Fruit fly (Drosophila melanogaster) whole organism, wandering third instar larva: Measurements from ENCODE around the gene net.
A peak's percentile ranks its signal among the peaks of the same experiment; 100 is the strongest.

Experiments used
- Abd-B ChIP-seq: fragments of >200 bp; optimal IDR thresholded peaks from 2 replicates; lab custom pipeline; 2017; ENCODE audit warnings: missing biosample characterization, missing genetic modification characterization
- CG32264 ChIP-seq: fragments of 200-800 bp; sonication (Bioruptor generic); optimal IDR thresholded peaks from 2 replicates; lab custom pipeline; 2016; ENCODE audit warnings: missing biosample characterization, missing genetic modification characterization
- CG9705 ChIP-seq: fragments of 200-800 bp; sonication (Bioruptor generic); optimal IDR thresholded peaks from 2 replicates; lab custom pipeline; 2018; ENCODE audit warnings: missing biosample characterization, mild to moderate bottlenecking, missing genetic modification characterization
- CrebA ChIP-seq: fragments of 200-800 bp; sonication (Bioruptor generic); optimal IDR thresholded peaks from 2 replicates; lab custom pipeline; 2016; ENCODE audit warnings: missing biosample characterization, mild to moderate bottlenecking, missing genetic modification characterization, borderline replicate concordance
- Dfd ChIP-seq: fragments of >200 bp; optimal IDR thresholded peaks from 2 replicates; lab custom pipeline; 2017; ENCODE audit warnings: missing biosample characterization, missing genetic modification characterization
- Dif ChIP-seq: fragments of 200-275, 200-300 bp; sonication (Bioruptor generic); optimal IDR thresholded peaks from 2 replicates; lab custom pipeline; 2018; ENCODE audit warnings: missing biosample characterization, missing genetic modification characterization; ENCODE audit not compliant: partially characterized antibody
- GATAd ChIP-seq: sonication (Bioruptor generic); optimal IDR thresholded peaks from 2 replicates; lab custom pipeline; 2016; ENCODE audit warnings: missing biosample characterization, missing genetic modification characterization
- HLH106 ChIP-seq: fragments of 200-800 bp; optimal IDR thresholded peaks from 3 replicates; lab custom pipeline; 2019; ENCODE audit warnings: missing biosample characterization, mild to moderate bottlenecking, missing genetic modification characterization, moderate library complexity
- Hnf4 ChIP-seq: fragments of 200-800 bp; sonication (Bioruptor generic); optimal IDR thresholded peaks from 2 replicates; lab custom pipeline; 2016; ENCODE audit warnings: missing biosample characterization, mild to moderate bottlenecking, missing genetic modification characterization
- Hr78 ChIP-seq: fragments of >200 bp; optimal IDR thresholded peaks from 2 replicates; lab custom pipeline; 2017; ENCODE audit warnings: missing biosample characterization, missing genetic modification characterization
- Hr83 ChIP-seq: fragments of 200-300 bp; sonication (Bioruptor generic); optimal IDR thresholded peaks from 2 replicates; lab custom pipeline; 2016; ENCODE audit warnings: missing biosample characterization, mild to moderate bottlenecking, missing genetic modification characterization, moderate library complexity; ENCODE audit not compliant: poor library complexity, severe bottlenecking
- Jra ChIP-seq: sonication (Bioruptor generic); optimal IDR thresholded peaks from 2 replicates; lab custom pipeline; 2016; ENCODE audit warnings: missing biosample characterization, missing genetic modification characterization
- Mio ChIP-seq: sonication (Bioruptor generic); optimal IDR thresholded peaks from 2 replicates; lab custom pipeline; 2016; ENCODE audit warnings: missing biosample characterization, missing genetic modification characterization
- Myc ChIP-seq: fragments of >200 bp; optimal IDR thresholded peaks from 2 replicates; lab custom pipeline; 2017
- N ChIP-seq: fragments of >200 bp; optimal IDR thresholded peaks from 2 replicates; lab custom pipeline; 2018; ENCODE audit warnings: missing biosample characterization, missing external identifiers, missing genetic modification characterization
- OdsH ChIP-seq: fragments of 200-800 bp; sonication (Bioruptor generic); optimal IDR thresholded peaks from 2 replicates; lab custom pipeline; 2016; ENCODE audit warnings: missing biosample characterization, mild to moderate bottlenecking, missing genetic modification characterization
- Rel ChIP-seq, 2 experiments: fragments of 200-800 bp; sonication (Bioruptor generic) in 1 of 2; optimal IDR thresholded peaks; 2 replicates in 1 of 2; 3 replicates in 1 of 2; lab custom pipeline; 2016 to 2019; ENCODE audit warnings: mild to moderate bottlenecking in 2 of 2, missing biosample characterization in 2 of 2, missing genetic modification characterization in 2 of 2, moderate library complexity in 1 of 2
- Sp1 ChIP-seq: fragments of 200-800 bp; sonication (Bioruptor generic); optimal IDR thresholded peaks from 3 replicates; lab custom pipeline; 2019; ENCODE audit warnings: missing biosample characterization, mild to moderate bottlenecking, missing genetic modification characterization, moderate library complexity
- Vsx2 ChIP-seq: fragments of 200-300, 225-300 bp; sonication (Bioruptor generic); optimal IDR thresholded peaks from 2 replicates; lab custom pipeline; 2018; ENCODE audit warnings: missing biosample characterization, missing genetic modification characterization; ENCODE audit not compliant: partially characterized antibody
- br ChIP-seq: fragments of 200-800 bp; sonication (Bioruptor generic); optimal IDR thresholded peaks from 2 replicates; lab custom pipeline; 2016; ENCODE audit warnings: missing biosample characterization, missing genetic modification characterization
- brk ChIP-seq: fragments of 200-800 bp; sonication (Bioruptor generic); optimal IDR thresholded peaks from 2 replicates; lab custom pipeline; 2016; ENCODE audit warnings: missing biosample characterization, mild to moderate bottlenecking, missing genetic modification characterization
- dl ChIP-seq, 2 experiments: fragments of 175-275, 200-275 bp in 1 of 2; fragments of 200-275 bp in 1 of 2; sonication (Bioruptor generic); optimal IDR thresholded peaks; lab custom pipeline; 2018; ENCODE audit warnings: mild to moderate bottlenecking in 2 of 2, missing biosample characterization in 2 of 2, missing genetic modification characterization in 2 of 2, moderate library complexity in 2 of 2; ENCODE audit not compliant: partially characterized antibody in 2 of 2, insufficient read depth in 1 of 2
- dmrt93B ChIP-seq: fragments of 200-800 bp; sonication (Bioruptor generic); optimal IDR thresholded peaks from 2 replicates; lab custom pipeline; 2018; ENCODE audit warnings: missing biosample characterization, mild to moderate bottlenecking, missing genetic modification characterization
- dsf ChIP-seq: sonication (Bioruptor generic); optimal IDR thresholded peaks from 2 replicates; lab custom pipeline; 2016; ENCODE audit warnings: missing biosample characterization, missing genetic modification characterization, borderline replicate concordance
- ey ChIP-seq: fragments of 200-800 bp; sonication (Bioruptor generic); optimal IDR thresholded peaks from 2 replicates; lab custom pipeline; 2016; ENCODE audit warnings: missing biosample characterization, missing genetic modification characterization
- foxo ChIP-seq, 2 experiments: fragments of 200-800 bp; sonication (Bioruptor generic); optimal IDR thresholded peaks; 2 replicates in 1 of 2; 3 replicates in 1 of 2; lab custom pipeline; 2016 to 2017; ENCODE audit warnings: missing biosample characterization in 2 of 2, missing genetic modification characterization in 2 of 2
- fru ChIP-seq: fragments of 200-800 bp; sonication (Bioruptor generic); optimal IDR thresholded peaks from 3 replicates; lab custom pipeline; 2016; ENCODE audit warnings: missing biosample characterization, mild to moderate bottlenecking, missing genetic modification characterization
- h ChIP-seq: fragments of 200-800 bp; sonication (Bioruptor generic); optimal IDR thresholded peaks from 3 replicates; lab custom pipeline; 2016; ENCODE audit warnings: missing biosample characterization, mild to moderate bottlenecking, missing genetic modification characterization
- jim ChIP-seq: fragments of 175-275, 200-325 bp; sonication (Bioruptor generic); optimal IDR thresholded peaks from 2 replicates; lab custom pipeline; 2016; ENCODE audit warnings: missing biosample characterization, mild to moderate bottlenecking, missing genetic modification characterization
- lola ChIP-seq: fragments of >200 bp; optimal IDR thresholded peaks from 2 replicates; lab custom pipeline; 2017; ENCODE audit warnings: missing biosample characterization, missing genetic modification characterization
- pan ChIP-seq: fragments of >200 bp; optimal IDR thresholded peaks from 2 replicates; lab custom pipeline; 2017
- psq ChIP-seq: fragments of 200-800 bp; sonication (Bioruptor generic); optimal IDR thresholded peaks from 3 replicates; lab custom pipeline; 2017; ENCODE audit warnings: missing biosample characterization, mild to moderate bottlenecking, missing genetic modification characterization, moderate library complexity
- rgr ChIP-seq: fragments of 200-800 bp; sonication (Bioruptor generic); optimal IDR thresholded peaks from 3 replicates; lab custom pipeline; 2016; ENCODE audit warnings: missing biosample characterization, mild to moderate bottlenecking, missing genetic modification characterization
- sage ChIP-seq: fragments of 200-800 bp; sonication (Bioruptor generic); optimal IDR thresholded peaks from 2 replicates; lab custom pipeline; 2016; ENCODE audit warnings: missing biosample characterization, mild to moderate bottlenecking, missing genetic modification characterization
- sv ChIP-seq: fragments of 200-800 bp; sonication (Bioruptor generic); optimal IDR thresholded peaks from 3 replicates; lab custom pipeline; 2016; ENCODE audit warnings: missing biosample characterization, missing genetic modification characterization
- tai ChIP-seq: sonication (Bioruptor generic); optimal IDR thresholded peaks from 2 replicates; lab custom pipeline; 2016; ENCODE audit warnings: missing biosample characterization, missing genetic modification characterization
- usp ChIP-seq: fragments of >200 bp; optimal IDR thresholded peaks from 2 replicates; lab custom pipeline; 2017; ENCODE audit warnings: missing biosample characterization, missing genetic modification characterization
- woc ChIP-seq: sonication (Bioruptor generic); optimal IDR thresholded peaks from 2 replicates; lab custom pipeline; 2016; ENCODE audit warnings: missing biosample characterization, mild to moderate bottlenecking, missing genetic modification characterization

Gene net

DNA sequence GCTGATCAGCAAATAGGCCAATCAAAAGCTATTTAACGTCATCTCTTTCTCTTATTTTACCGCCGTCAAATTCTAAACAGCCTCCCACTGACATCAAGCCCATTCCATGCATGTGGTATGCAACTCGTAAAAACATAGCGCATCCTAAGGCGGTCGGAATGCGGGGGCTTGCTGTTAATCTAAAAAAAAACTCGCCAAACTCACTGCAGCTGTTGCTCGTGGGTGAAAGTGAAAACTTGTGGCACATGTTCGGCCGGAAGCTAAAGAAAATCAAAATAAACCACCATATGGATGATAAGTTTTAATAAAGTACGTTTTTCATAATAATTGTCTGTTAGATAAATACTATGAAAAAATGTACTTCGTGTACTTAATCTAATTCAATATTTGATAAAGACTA, 6.9 kb upstream of the net start:
- TF ChIP-seq foxo (GFP tag; optimal IDR thresholded peaks at IDR 0.05; lab: Kevin White, UChicago) = no peak
- TF ChIP-seq Dif (GFP tag; lab: Kevin White, UChicago) = no peak
- no peak for TF ChIP-seq Mio
- TF ChIP-seq h (GFP tag; lab: Kevin White, UChicago) = no peak
- no peak for TF ChIP-seq Sp1
- TF ChIP-seq HLH106 = no peak
- no peak for TF ChIP-seq Vsx2 (GFP tag; lab: Kevin White, UChicago)
- TF ChIP-seq Hnf4 (GFP tag; lab: Kevin White, UChicago) = no peak
- TF ChIP-seq Hr83 (GFP tag; lab: Kevin White, UChicago) = no peak
- TF ChIP-seq dmrt93B (GFP tag; lab: Kevin White, UChicago) = no peak
- no peak for TF ChIP-seq CrebA (GFP tag; lab: Kevin White, UChicago)
- no peak for TF ChIP-seq ey (GFP tag; lab: Kevin White, UChicago)
- no peak for TF ChIP-seq usp
- TF ChIP-seq N (GFP tag; lab: Kevin White, UChicago) = no peak
- TF ChIP-seq Hr78 (GFP tag; lab: Kevin White, UChicago) = no peak

DNA sequence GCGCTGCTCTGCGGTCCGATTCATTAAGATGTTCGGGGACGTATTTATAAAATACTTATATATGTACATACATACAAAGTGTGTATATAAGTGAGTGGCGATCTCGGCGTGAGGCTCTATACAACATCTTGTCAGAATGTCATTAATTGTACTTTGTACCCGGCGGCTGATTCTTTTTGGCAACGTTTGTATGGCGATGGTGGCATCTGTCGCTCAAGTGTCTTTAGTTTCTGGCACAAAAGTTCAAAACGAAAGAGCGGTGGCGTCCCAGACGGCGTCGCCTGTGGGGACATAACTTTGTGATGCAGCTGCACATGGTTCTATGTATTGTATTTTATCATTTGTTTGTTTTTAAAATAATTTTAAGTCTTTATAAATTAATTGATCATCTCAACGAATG, 5.8 kb upstream of the net start:
- peak; percentile 20 for TF ChIP-seq Rel (GFP tag; optimal IDR thresholded peaks at IDR 0.05; lab: Kevin White, UChicago)
- no peak for TF ChIP-seq Rel (tag; optimal IDR thresholded peaks at IDR 0.05; lab: Kevin White, UChicago)
- TF ChIP-seq Mio = no peak

DNA sequence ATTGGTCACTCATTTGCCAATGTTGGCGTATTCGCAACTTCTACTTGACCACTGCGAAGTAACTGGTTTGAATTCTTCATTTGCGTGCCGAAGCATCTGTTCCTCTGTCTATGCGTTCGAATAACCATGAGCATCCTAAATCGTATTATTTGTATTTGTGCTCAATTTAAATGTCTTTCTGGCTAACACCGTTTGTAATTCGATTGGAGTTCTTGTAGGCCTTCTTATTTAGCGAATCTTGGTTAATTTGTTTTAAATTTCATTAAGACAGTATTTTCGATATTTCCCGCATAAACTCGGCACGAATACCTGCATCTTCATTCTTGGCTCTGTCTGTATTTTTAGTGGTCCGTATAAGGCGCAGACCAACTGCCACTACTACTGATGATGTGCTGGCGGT, 4.6 kb upstream of the net start:
- TF ChIP-seq CG9705 (GFP tag; lab: Kevin White, UChicago) = peak; percentile 84
- no peak for TF ChIP-seq pan (lab: Kevin White, UChicago)
- TF ChIP-seq lola (GFP tag; lab: Kevin White, UChicago) = no peak
- no peak for TF ChIP-seq sv (GFP tag; lab: Kevin White, UChicago)
- no peak for TF ChIP-seq GATAd (GFP tag; lab: Kevin White, UChicago)
- TF ChIP-seq Vsx2 (GFP tag; lab: Kevin White, UChicago) = no peak
- no peak for TF ChIP-seq dsf (GFP tag; lab: Kevin White, UChicago)
- TF ChIP-seq usp = no peak
- no peak for TF ChIP-seq Hr78 (GFP tag; lab: Kevin White, UChicago)
- no peak for TF ChIP-seq Myc
- TF ChIP-seq brk (GFP tag; lab: Kevin White, UChicago) = peak; percentile 71
- peak; percentile 64 for TF ChIP-seq psq
- TF ChIP-seq Abd-B (GFP tag; lab: Kevin White, UChicago) = no peak
- TF ChIP-seq Jra = no peak
- peak; percentile 17 for TF ChIP-seq tai (GFP tag; lab: Kevin White, UChicago)
- TF ChIP-seq Dfd (GFP tag; lab: Kevin White, UChicago) = no peak
- TF ChIP-seq br (GFP tag; lab: Kevin White, UChicago) = peak; percentile 85
- TF ChIP-seq OdsH (GFP tag; lab: Kevin White, UChicago) = peak; percentile 79
- no peak for TF ChIP-seq jim
- peak; percentile 79 for TF ChIP-seq ey (GFP tag; lab: Kevin White, UChicago)
- TF ChIP-seq Rel (GFP tag; optimal IDR thresholded peaks at IDR 0.05; lab: Kevin White, UChicago) = peak; percentile 68
- TF ChIP-seq Rel (tag; optimal IDR thresholded peaks at IDR 0.05; lab: Kevin White, UChicago) = peak; percentile 69
- peak in 1 of 2 experiments; percentile 86 for TF ChIP-seq foxo (GFP tag; optimal IDR thresholded peaks at IDR 0.05; lab: Kevin White, UChicago)
- TF ChIP-seq Mio = no peak
- TF ChIP-seq sage (GFP tag; lab: Kevin White, UChicago) = peak; percentile 59
- peak; percentile 81 for TF ChIP-seq rgr (GFP tag; lab: Kevin White, UChicago)
- TF ChIP-seq Sp1 = peak; percentile 93
- no peak for TF ChIP-seq Dif (GFP tag; lab: Kevin White, UChicago)
- no peak for TF ChIP-seq N (GFP tag; lab: Kevin White, UChicago)
- TF ChIP-seq Hnf4 (GFP tag; lab: Kevin White, UChicago) = peak; percentile 73
- TF ChIP-seq CG32264 = peak; percentile 59
- no peak for TF ChIP-seq Hr83 (GFP tag; lab: Kevin White, UChicago)
- peak; percentile 87 for TF ChIP-seq fru
- TF ChIP-seq woc (GFP tag; lab: Kevin White, UChicago) = peak; percentile 75
- no peak for TF ChIP-seq CrebA (GFP tag; lab: Kevin White, UChicago)
- TF ChIP-seq dmrt93B (GFP tag; lab: Kevin White, UChicago) = no peak
- TF ChIP-seq HLH106 = peak; percentile 90
- TF ChIP-seq dl (GFP tag; optimal IDR thresholded peaks at IDR 0.05; lab: Kevin White, UChicago; ENCODE audit: insufficient read depth in 1 of 2, partially characterized antibody in 2 of 2) = no peak
